Worm (Caenorhabditis elegans): ENCODE results near the gene lin-33.

lin-33 gene

DNA sequence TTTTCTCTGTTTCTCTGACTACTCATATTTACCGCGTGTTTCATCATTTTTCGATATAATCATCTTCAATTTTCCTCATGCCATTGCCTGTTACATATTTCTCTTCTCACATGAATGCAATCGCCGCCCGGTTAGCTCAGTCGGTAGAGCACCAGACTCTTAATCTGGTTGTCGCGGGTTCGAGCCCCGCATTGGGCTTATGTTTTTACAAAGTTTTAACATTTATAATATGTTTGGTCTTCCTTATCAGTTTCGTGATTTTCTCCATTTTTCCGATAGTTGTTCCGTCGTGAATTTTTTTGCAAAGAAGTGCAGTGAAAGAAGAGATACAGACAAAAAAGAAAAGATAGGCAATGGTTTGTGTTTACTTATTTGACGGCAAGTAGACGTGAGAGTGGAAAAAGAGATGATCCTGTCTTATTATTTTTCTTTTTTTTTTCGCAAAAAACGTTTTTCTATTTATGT lies 36.6 kb downstream of the lin-33 start (continued):
- TF ChIP-seq nhr-84 (tag; optimal IDR thresholded peaks at IDR 0.05) (no peak), unc-62 (GFP tag; optimal IDR thresholded peaks at IDR 0.05) (no peak), elt-2 (tag; optimal IDR thresholded peaks at IDR 0.05) (peak; percentile 89), elt-3 (tag; optimal IDR thresholded peaks at IDR 0.05) (peak in 5 of 6 experiments; percentile 19 to 89 (median 46)), vab-15 (tag; optimal IDR thresholded peaks at IDR 0.05) (no peak), egl-27 (tag; optimal IDR thresholded peaks at IDR 0.05) (no peak), ceh-63 (GFP tag; optimal IDR thresholded peaks at IDR 0.05) (no peak), nhr-12 (tag; optimal IDR thresholded peaks at IDR 0.05) (no peak), skn-1 (tag; optimal IDR thresholded peaks at IDR 0.05) (peak; percentile 85), isw-1 (GFP tag; IDR thresholded peaks at IDR 0.05) (peak; percentile 38; the same call in 1 of the 2 replicates), fkh-4 (tag; optimal IDR thresholded peaks at IDR 0.05; ENCODE audit: borderline replicate concordance) (no peak), tlp-1 (tag; optimal IDR thresholded peaks at IDR 0.05) (no peak), hpl-2 (GFP tag; optimal IDR thresholded peaks at IDR 0.05) (peak; percentile 71), mef-2 (tag; optimal IDR thresholded peaks at IDR 0.05) (no peak), xbp-1 (tag; optimal IDR thresholded peaks at IDR 0.05) (peak; percentile 51), fos-1 (tag; optimal IDR thresholded peaks at IDR 0.05) (peak; percentile 52), pag-3 (tag; optimal IDR thresholded peaks at IDR 0.05; ENCODE audit: borderline replicate concordance, insufficient read depth) (peak; percentile 46), nhr-19 (GFP tag; conservative IDR thresholded peaks at IDR 0.05) (peak; percentile 82), aly-2 (tag; optimal IDR thresholded peaks at IDR 0.05) (peak; percentile 55), lin-35 (GFP tag; optimal IDR thresholded peaks at IDR 0.05) (peak; percentile 21 to 81), dsc-1 (tag; optimal IDR thresholded peaks at IDR 0.05) (peak; percentile 86), sup-37 (GFP tag; optimal IDR thresholded peaks at IDR 0.05) (peak; percentile 42), Y116A8C.19 (tag; optimal IDR thresholded peaks at IDR 0.05; ENCODE audit: borderline replicate concordance) (no peak), snu-23 (GFP tag; optimal IDR thresholded peaks at IDR 0.05) (peak; percentile 94), C16A3.4 (tag; optimal IDR thresholded peaks at IDR 0.05) (peak; percentile 70), hlh-17 (GFP tag; optimal IDR thresholded peaks at IDR 0.05; ENCODE audit: borderline replicate concordance) (no peak), dpl-1 (GFP tag; optimal IDR thresholded peaks at IDR 0.05) (peak in 2 of 3 experiments; percentile 33 to 44), jun-1 (tag; optimal IDR thresholded peaks at IDR 0.05) (peak; percentile 45), ztf-11 (tag; optimal IDR thresholded peaks at IDR 0.05) (peak in 1 of 2 experiments; percentile 65), alr-1 (tag; optimal IDR thresholded peaks at IDR 0.05; ENCODE audit: borderline replicate concordance) (no peak), grh-1 (GFP tag; IDR thresholded peaks at IDR 0.05) (no peak; the same call in 1 of the 2 replicates), zag-1 (tag; optimal IDR thresholded peaks at IDR 0.05) (no peak), lin-13 (GFP tag; optimal IDR thresholded peaks at IDR 0.05) (no peak), swsn-7 (tag; optimal IDR thresholded peaks at IDR 0.05) (peak; percentile 80), lin-14 (GFP tag; optimal IDR thresholded peaks at IDR 0.05) (peak; percentile 85), nhr-85 (tag) (peak; percentile 91), ces-1 (GFP tag; optimal IDR thresholded peaks at IDR 0.05) (no peak), aha-1 (tag; optimal IDR thresholded peaks at IDR 0.05) (no peak), nhr-47 (tag; optimal IDR thresholded peaks at IDR 0.05) (peak; percentile 86)

DNA sequence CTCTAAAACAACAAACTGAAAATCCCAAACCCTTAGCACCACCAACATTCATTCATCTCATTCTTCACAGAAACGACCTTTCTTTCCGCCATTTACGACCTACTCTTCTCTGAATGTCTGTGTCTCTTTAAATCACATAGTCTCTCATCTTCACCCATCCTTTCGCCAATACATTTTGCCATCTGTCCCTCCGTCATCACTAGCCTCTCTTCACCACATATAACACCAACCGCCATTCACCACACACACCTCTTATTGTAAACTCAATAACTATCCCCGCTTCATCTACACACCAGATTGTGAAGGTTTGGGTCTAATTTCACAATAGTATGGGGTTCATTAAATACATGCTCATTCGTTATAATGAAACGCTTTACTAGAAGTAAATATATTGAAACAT lies 40.1 kb downstream of the lin-33 start:
- no peak for TF ChIP-seq ces-1 (GFP tag; optimal IDR thresholded peaks at IDR 0.05)
- TF ChIP-seq rnt-1 (tag; optimal IDR thresholded peaks at IDR 0.05) = no peak
- TF ChIP-seq ztf-11 (tag; optimal IDR thresholded peaks at IDR 0.05) = peak in 1 of 2 experiments; percentile 20

Measured in whole organism, L1 larva.